Worm (Caenorhabditis elegans) whole organism, mixed stage, embryonic: Measurements from ENCODE around the gene ZK666.1.

Experiments used
- ces-1 ChIP-seq: fragments of 150-350 bp; optimal IDR thresholded peaks from 2 replicates; lab custom pipeline; 2014; ENCODE audit warnings: missing biosample characterization, missing genetic modification reagents, missing genetic modification characterization
- elt-1 ChIP-seq: sonication (generic microtip); optimal IDR thresholded peaks from 2 replicates; lab custom pipeline; 2017; ENCODE audit warnings: missing genetic modification characterization, mild to moderate bottlenecking, missing compliant biosample characterization, antibody characterized with exemption, moderate library complexity, borderline replicate concordance; ENCODE audit not compliant: insufficient read depth
- hlh-1 ChIP-seq: fragments of 150-350 bp; optimal IDR thresholded peaks from 2 replicates; lab custom pipeline; 2014; ENCODE audit warnings: missing biosample characterization, missing genetic modification reagents, missing genetic modification characterization
- lin-13 ChIP-seq: fragments of 150-350 bp; optimal IDR thresholded peaks from 2 replicates; lab custom pipeline; 2014; ENCODE audit warnings: missing biosample characterization, missing genetic modification characterization
- lin-32 ChIP-seq: fragments of 200-800 bp; sonication (Bioruptor generic); optimal IDR thresholded peaks from 2 replicates; lab custom pipeline; 2018; ENCODE audit warnings: mild to moderate bottlenecking, missing genetic modification characterization, missing compliant biosample characterization
- lsy-2 ChIP-seq: fragments of 150-350 bp; optimal IDR thresholded peaks from 2 replicates; lab custom pipeline; 2014; ENCODE audit warnings: missing biosample characterization, missing genetic modification characterization
- mab-5 ChIP-seq: fragments of 150-350 bp; optimal IDR thresholded peaks from 2 replicates; lab custom pipeline; 2014; ENCODE audit warnings: missing biosample characterization, missing genetic modification characterization
- nhr-12 ChIP-seq: fragments of 150-350 bp; optimal IDR thresholded peaks from 2 replicates; lab custom pipeline; 2014; ENCODE audit warnings: missing biosample characterization, missing genetic modification characterization
- nhr-237 ChIP-seq: fragments of 150-350 bp; optimal IDR thresholded peaks from 2 replicates; lab custom pipeline; 2014; ENCODE audit warnings: missing biosample characterization, missing genetic modification characterization
- nhr-28 ChIP-seq: fragments of 150-350 bp; optimal IDR thresholded peaks from 2 replicates; lab custom pipeline; 2014; ENCODE audit warnings: missing biosample characterization, missing genetic modification characterization
- pha-4 ChIP-seq: fragments of 150-350 bp; optimal IDR thresholded peaks from 2 replicates; lab custom pipeline; 2018; ENCODE audit warnings: missing biosample characterization, missing genetic modification reagents, missing genetic modification characterization
- snpc-4 ChIP-seq: fragments of 150-350 bp; optimal IDR thresholded peaks from 2 replicates; lab custom pipeline; 2014; ENCODE audit warnings: missing biosample characterization, missing genetic modification characterization
- ztf-11 ChIP-seq: fragments of 150-350 bp; optimal IDR thresholded peaks from 2 replicates; lab custom pipeline; 2014; ENCODE audit warnings: missing biosample characterization, missing genetic modification characterization

ce11 chrII:10485640-10486039, 14.5 kb upstream of the ZK666.1 start:
- TF ChIP-seq elt-1 (tag; lab: Kevin White, UChicago) (no peak), nhr-12 (tag; lab: Kevin White, UChicago) (no peak), lin-32 (GFP tag; lab: Kevin White, UChicago) (no peak), snpc-4 (no peak), pha-4 (no peak), mab-5 (no peak), lsy-2 (tag; lab: Kevin White, UChicago) (no peak), nhr-237 (no peak), hlh-1 (no peak), lin-13 (tag; lab: Kevin White, UChicago) (no peak), ztf-11 (tag; lab: Kevin White, UChicago) (no peak), nhr-28 (tag; lab: Kevin White, UChicago) (no peak), ces-1 (GFP tag; lab: Kevin White, UChicago) (no peak)
